Worm (Caenorhabditis elegans) whole organism, young adult: ENCODE data around the gene decr-1.3.

Experiments
- B0035.1 ChIP-seq: sonication (generic microtip); optimal IDR thresholded peaks from 2 replicates; lab custom pipeline; 2016; ENCODE audit warnings: missing genetic modification characterization, mild to moderate bottlenecking, missing compliant biosample characterization, missing genotype, missing genetic modification reagents
- B0336.3 ChIP-seq: fragments of 200-800 bp; sonication (Bioruptor generic); IDR thresholded peaks from 2 replicates; pipeline ENCODE4 v1.3.6; 2022; ENCODE audit warnings: missing genetic modification characterization, missing compliant biosample characterization
- F23B12.7 ChIP-seq: sonication (generic microtip); optimal IDR thresholded peaks from 2 replicates; lab custom pipeline; 2017; ENCODE audit warnings: missing genetic modification characterization, mild to moderate bottlenecking, missing compliant biosample characterization, antibody characterized with exemption, moderate library complexity; ENCODE audit not compliant: insufficient read depth
- Y67H2A.10 ChIP-seq: fragments of 200-800 bp; sonication (Bioruptor generic); conservative IDR thresholded peaks from 2 replicates; pipeline ENCODE4 v1.3.6; 2022; ENCODE audit warnings: missing genetic modification reagents, missing genetic modification characterization, missing compliant biosample characterization
- ama-1 ChIP-seq, 3 experiments: fragments of 150-350 bp in 1 of 3; sonication (generic microtip) in 2 of 3; optimal IDR thresholded peaks; 2 replicates each; lab custom pipeline; 2014 to 2018; ENCODE audit warnings: missing biosample characterization in 2 of 3, missing genetic modification characterization in 2 of 3, missing genetic modification reagents in 2 of 3
- efl-1 ChIP-seq: fragments of 150-350 bp; optimal IDR thresholded peaks from 2 replicates; lab custom pipeline; 2014; ENCODE audit warnings: missing biosample characterization, missing genetic modification reagents, missing genetic modification characterization
- egl-44 ChIP-seq: fragments of 200-800 bp; sonication (Bioruptor generic); IDR thresholded peaks from 2 replicates; pipeline ENCODE4 v1.3.6; 2022; ENCODE audit warnings: missing genetic modification reagents, missing genetic modification characterization, missing compliant biosample characterization
- hrde-1 ChIP-seq: sonication (generic microtip); optimal IDR thresholded peaks from 2 replicates; lab custom pipeline; 2016; ENCODE audit warnings: missing genetic modification characterization, mild to moderate bottlenecking, missing compliant biosample characterization, moderate library complexity, missing genotype, missing genetic modification reagents, borderline replicate concordance
- lag-1 ChIP-seq: fragments of 200-800 bp; sonication (Bioruptor generic); IDR thresholded peaks from 2 replicates; pipeline ENCODE4 v1.3.6; 2022; ENCODE audit warnings: missing genetic modification reagents, missing genetic modification characterization, missing compliant biosample characterization
- mes-4 ChIP-seq: sonication (generic microtip); optimal IDR thresholded peaks from 2 replicates; lab custom pipeline; 2016; ENCODE audit warnings: missing genotype, missing genetic modification characterization, missing compliant biosample characterization
- pha-4 ChIP-seq: fragments of 150-350 bp; sonication (generic microtip); optimal IDR thresholded peaks from 2 replicates; lab custom pipeline; 2014; ENCODE audit warnings: missing biosample characterization, missing genetic modification reagents, missing genetic modification characterization
- snpc-4 ChIP-seq, 5 experiments: fragments of 150-350 bp in 1 of 5; sonication (generic microtip) in 4 of 5; optimal IDR thresholded peaks; 2 replicates each; lab custom pipeline; 2014 to 2018; ENCODE audit warnings: missing genetic modification characterization in 5 of 5, missing biosample characterization in 3 of 5, antibody characterized with exemption in 2 of 5, mild to moderate bottlenecking in 2 of 5, missing compliant biosample characterization in 2 of 5, missing genotype in 2 of 5, moderate library complexity in 2 of 5, missing genetic modification reagents in 1 of 5
- ztf-25 ChIP-seq: fragments of 200-800 bp; sonication (Bioruptor generic); IDR thresholded peaks from 2 replicates; pipeline ENCODE4 v1.3.6; 2022; ENCODE audit warnings: missing genetic modification reagents, missing genetic modification characterization, missing compliant biosample characterization
- ztf-26 ChIP-seq: sonication (generic microtip); optimal IDR thresholded peaks from 2 replicates; lab custom pipeline; 2017; ENCODE audit warnings: missing genetic modification characterization, missing compliant biosample characterization

DNA sequence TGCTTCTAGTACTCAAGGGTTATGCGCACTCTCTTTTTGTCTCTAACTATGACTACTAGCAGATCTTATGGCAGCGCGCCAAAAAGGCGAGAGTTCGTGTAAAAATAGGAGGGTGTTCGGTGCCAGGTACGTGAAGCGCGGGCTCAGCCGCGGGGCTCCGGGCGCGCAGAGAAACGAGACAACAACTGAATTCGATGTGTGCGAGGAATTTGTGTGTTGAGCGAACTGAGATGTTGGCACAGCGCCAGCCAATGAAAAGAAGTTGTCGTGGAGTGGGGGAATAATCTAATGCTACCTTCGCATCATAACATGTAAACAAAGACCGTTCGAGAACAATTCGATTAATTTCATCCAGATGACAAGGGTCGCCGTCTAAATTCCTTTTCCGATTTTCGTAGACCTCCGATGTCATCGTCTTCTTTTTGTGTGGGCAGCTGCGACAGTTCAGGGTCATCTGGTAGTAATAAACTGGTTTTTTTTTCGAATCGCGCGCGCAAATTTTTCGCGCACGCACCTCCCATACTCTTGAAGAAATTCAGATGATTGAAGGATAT lies 41.9 kb downstream of the decr-1.3 start:
- TF ChIP-seq F23B12.7 = no peak
- TF ChIP-seq pha-4 (tag; lab: Kevin White, UChicago) = no peak
- no peak for TF ChIP-seq Y67H2A.10 (GFP tag; lab: Robert Waterston, UW)
- TF ChIP-seq ztf-25 (GFP tag; lab: Robert Waterston, UW) = no peak
- no peak for TF ChIP-seq lag-1 (GFP tag; lab: Robert Waterston, UW)
- no peak for TF ChIP-seq B0336.3
- no peak for TF ChIP-seq snpc-4 (GFP tag; optimal IDR thresholded peaks at IDR 0.05; lab: Kevin White, UChicago)
- no peak for TF ChIP-seq snpc-4 (tag; optimal IDR thresholded peaks at IDR 0.05; lab: Kevin White, UChicago)
- no peak for TF ChIP-seq ama-1 (optimal IDR thresholded peaks at IDR 0.05; lab: Kevin White, UChicago)
- TF ChIP-seq ama-1 (GFP tag; optimal IDR thresholded peaks at IDR 0.05; lab: Kevin White, UChicago) = no peak
- no peak for TF ChIP-seq ztf-26 (tag; lab: Kevin White, UChicago)
- TF ChIP-seq mes-4 (tag; lab: Kevin White, UChicago) = no peak
- TF ChIP-seq B0035.1 (tag; lab: Kevin White, UChicago) = no peak
- TF ChIP-seq efl-1 = no peak
- no peak for TF ChIP-seq hrde-1 (tag; lab: Kevin White, UChicago)
- 0 out of 2 replicates have a peak, but pooled peaks have one; percentile 20 for TF ChIP-seq egl-44 (GFP tag; lab: Robert Waterston, UW)
